Worm (Caenorhabditis elegans) whole organism, early embryonic: ENCODE measurements around the gene C46F9.6.

ENCODE experiments used
- B0310.2 ChIP-seq: sonication (generic microtip); optimal IDR thresholded peaks from 2 replicates; lab custom pipeline; 2016; ENCODE audit warnings: mild to moderate bottlenecking, missing genetic modification characterization, missing compliant biosample characterization
- F13C5.2 ChIP-seq: sonication (generic microtip); optimal IDR thresholded peaks from 2 replicates; lab custom pipeline; 2017; ENCODE audit warnings: mild to moderate bottlenecking, missing genetic modification characterization, inconsistent platforms, missing compliant biosample characterization
- ama-1 ChIP-seq: fragments of 150-350 bp; optimal IDR thresholded peaks from 2 replicates; lab custom pipeline; 2014
- ceh-36 ChIP-seq: sonication (generic microtip); optimal IDR thresholded peaks from 2 replicates; lab custom pipeline; 2016; ENCODE audit warnings: missing genetic modification characterization, inconsistent platforms, missing compliant biosample characterization
- flt-1 ChIP-seq: fragments of 200-800 bp; sonication (Bioruptor generic); IDR thresholded peaks from 2 replicates; pipeline ENCODE4 v1.3.6; 2022; ENCODE audit warnings: missing genetic modification characterization, missing compliant biosample characterization
- hmbx-1 ChIP-seq: sonication (generic microtip); optimal IDR thresholded peaks from 2 replicates; lab custom pipeline; 2016; ENCODE audit warnings: mild to moderate bottlenecking, missing genetic modification characterization, missing compliant biosample characterization
- hnd-1 ChIP-seq: sonication (generic microtip); optimal IDR thresholded peaks from 2 replicates; lab custom pipeline; 2016; ENCODE audit warnings: missing genetic modification characterization, missing compliant biosample characterization
- scrt-1 ChIP-seq: fragments of 200-800 bp; sonication (Bioruptor generic); IDR thresholded peaks from 2 replicates; pipeline ENCODE4 v1.3.6; 2022; ENCODE audit warnings: missing genetic modification characterization, missing compliant biosample characterization
- sea-1 ChIP-seq: fragments of 200-800 bp; sonication (Bioruptor generic); conservative IDR thresholded peaks from 2 replicates; pipeline ENCODE4 v1.3.6; 2022; ENCODE audit warnings: missing genetic modification characterization, missing compliant biosample characterization
- tbx-37 ChIP-seq: fragments of 200-800 bp; sonication (Bioruptor generic); conservative IDR thresholded peaks from 2 replicates; pipeline ENCODE4 v1.3.6; 2022; ENCODE audit warnings: missing genetic modification reagents, missing genetic modification characterization, missing compliant biosample characterization

DNA sequence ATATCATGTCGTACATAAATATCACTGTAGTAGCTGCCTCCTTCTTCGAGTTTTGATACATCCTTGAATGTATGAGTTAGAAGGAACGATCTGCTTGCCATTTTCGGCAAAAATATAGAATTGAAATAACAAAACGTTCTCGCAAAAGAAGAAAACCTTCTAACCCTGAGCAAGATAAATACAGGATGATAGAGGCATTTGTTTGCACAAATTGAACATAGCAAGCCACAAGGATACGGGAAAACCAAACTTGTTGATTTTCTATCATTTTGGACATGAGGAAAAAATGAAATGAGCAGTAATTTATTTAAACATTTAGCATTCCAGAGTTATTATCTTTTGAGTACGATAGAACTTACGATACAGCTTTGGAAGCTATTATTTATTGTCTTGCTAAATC, 9.0 kb upstream of the C46F9.6 start, which contains the start of gene math-8:
- TF ChIP-seq tbx-37 (no peak), sea-1 (GFP tag; lab: Robert Waterston, UW) (no peak), ama-1 (lab: Kevin White, UChicago) (no peak), ceh-36 (tag; lab: Kevin White, UChicago) (no peak), scrt-1 (GFP tag; lab: Robert Waterston, UW) (no peak), F13C5.2 (tag; lab: Kevin White, UChicago) (no peak), flt-1 (GFP tag; lab: Robert Waterston, UW) (no peak), hnd-1 (tag; lab: Kevin White, UChicago) (no peak), hmbx-1 (tag; lab: Kevin White, UChicago) (no peak), B0310.2 (tag; lab: Kevin White, UChicago) (no peak)
